Fruit fly (Drosophila melanogaster): Measurements from ENCODE around the gene mesh.

- TF ChIP-seq h (GFP tag; optimal IDR thresholded peaks at IDR 0.05) (no peak), br (GFP tag; optimal IDR thresholded peaks at IDR 0.05) (no peak), pan (optimal IDR thresholded peaks at IDR 0.05) (no peak)
These were observed 35.6 kb upstream of the mesh start for dm6 chr3R:31231134-31231533.
